Fruit fly (Drosophila melanogaster) whole organism, wandering third instar larva: ENCODE measurements around the gene bam.
A peak's percentile ranks its signal among the peaks of the same experiment; 100 is the strongest.

Source experiments
- Abd-B ChIP-seq: fragments of >200 bp; optimal IDR thresholded peaks from 2 replicates; lab custom pipeline; 2017; ENCODE audit warnings: missing biosample characterization, missing genetic modification characterization
- CG32264 ChIP-seq: fragments of 200-800 bp; sonication (Bioruptor generic); optimal IDR thresholded peaks from 2 replicates; lab custom pipeline; 2016; ENCODE audit warnings: missing biosample characterization, missing genetic modification characterization
- CG9705 ChIP-seq: fragments of 200-800 bp; sonication (Bioruptor generic); optimal IDR thresholded peaks from 2 replicates; lab custom pipeline; 2018; ENCODE audit warnings: missing biosample characterization, mild to moderate bottlenecking, missing genetic modification characterization
- CrebA ChIP-seq: fragments of 200-800 bp; sonication (Bioruptor generic); optimal IDR thresholded peaks from 2 replicates; lab custom pipeline; 2016; ENCODE audit warnings: missing biosample characterization, mild to moderate bottlenecking, missing genetic modification characterization, borderline replicate concordance
- Dfd ChIP-seq: fragments of >200 bp; optimal IDR thresholded peaks from 2 replicates; lab custom pipeline; 2017; ENCODE audit warnings: missing biosample characterization, missing genetic modification characterization
- Dif ChIP-seq: fragments of 200-275, 200-300 bp; sonication (Bioruptor generic); optimal IDR thresholded peaks from 2 replicates; lab custom pipeline; 2018; ENCODE audit warnings: missing biosample characterization, missing genetic modification characterization; ENCODE audit not compliant: partially characterized antibody
- GATAd ChIP-seq: sonication (Bioruptor generic); optimal IDR thresholded peaks from 2 replicates; lab custom pipeline; 2016; ENCODE audit warnings: missing biosample characterization, missing genetic modification characterization
- HLH106 ChIP-seq: fragments of 200-800 bp; optimal IDR thresholded peaks from 3 replicates; lab custom pipeline; 2019; ENCODE audit warnings: missing biosample characterization, mild to moderate bottlenecking, missing genetic modification characterization, moderate library complexity
- Hnf4 ChIP-seq: fragments of 200-800 bp; sonication (Bioruptor generic); optimal IDR thresholded peaks from 2 replicates; lab custom pipeline; 2016; ENCODE audit warnings: missing biosample characterization, mild to moderate bottlenecking, missing genetic modification characterization
- Hr78 ChIP-seq: fragments of >200 bp; optimal IDR thresholded peaks from 2 replicates; lab custom pipeline; 2017; ENCODE audit warnings: missing biosample characterization, missing genetic modification characterization
- Hr83 ChIP-seq: fragments of 200-300 bp; sonication (Bioruptor generic); optimal IDR thresholded peaks from 2 replicates; lab custom pipeline; 2016; ENCODE audit warnings: missing biosample characterization, mild to moderate bottlenecking, missing genetic modification characterization, moderate library complexity; ENCODE audit not compliant: poor library complexity, severe bottlenecking
- Jra ChIP-seq: sonication (Bioruptor generic); optimal IDR thresholded peaks from 2 replicates; lab custom pipeline; 2016; ENCODE audit warnings: missing biosample characterization, missing genetic modification characterization
- Mio ChIP-seq: sonication (Bioruptor generic); optimal IDR thresholded peaks from 2 replicates; lab custom pipeline; 2016; ENCODE audit warnings: missing biosample characterization, missing genetic modification characterization
- Myc ChIP-seq: fragments of >200 bp; optimal IDR thresholded peaks from 2 replicates; lab custom pipeline; 2017
- N ChIP-seq: fragments of >200 bp; optimal IDR thresholded peaks from 2 replicates; lab custom pipeline; 2018; ENCODE audit warnings: missing biosample characterization, missing external identifiers, missing genetic modification characterization
- OdsH ChIP-seq: fragments of 200-800 bp; sonication (Bioruptor generic); optimal IDR thresholded peaks from 2 replicates; lab custom pipeline; 2016; ENCODE audit warnings: missing biosample characterization, mild to moderate bottlenecking, missing genetic modification characterization
- Rel ChIP-seq, 2 experiments: fragments of 200-800 bp; sonication (Bioruptor generic) in 1 of 2; optimal IDR thresholded peaks; 2 replicates in 1 of 2; 3 replicates in 1 of 2; lab custom pipeline; 2016 to 2019; ENCODE audit warnings: mild to moderate bottlenecking in 2 of 2, missing biosample characterization in 2 of 2, missing genetic modification characterization in 2 of 2, moderate library complexity in 1 of 2
- Sp1 ChIP-seq: fragments of 200-800 bp; sonication (Bioruptor generic); optimal IDR thresholded peaks from 3 replicates; lab custom pipeline; 2019; ENCODE audit warnings: missing biosample characterization, mild to moderate bottlenecking, missing genetic modification characterization, moderate library complexity
- Vsx2 ChIP-seq: fragments of 200-300, 225-300 bp; sonication (Bioruptor generic); optimal IDR thresholded peaks from 2 replicates; lab custom pipeline; 2018; ENCODE audit warnings: missing biosample characterization, missing genetic modification characterization; ENCODE audit not compliant: partially characterized antibody
- br ChIP-seq: fragments of 200-800 bp; sonication (Bioruptor generic); optimal IDR thresholded peaks from 2 replicates; lab custom pipeline; 2016; ENCODE audit warnings: missing biosample characterization, missing genetic modification characterization
- brk ChIP-seq: fragments of 200-800 bp; sonication (Bioruptor generic); optimal IDR thresholded peaks from 2 replicates; lab custom pipeline; 2016; ENCODE audit warnings: missing biosample characterization, mild to moderate bottlenecking, missing genetic modification characterization
- dl ChIP-seq, 2 experiments: fragments of 175-275, 200-275 bp in 1 of 2; fragments of 200-275 bp in 1 of 2; sonication (Bioruptor generic); optimal IDR thresholded peaks; lab custom pipeline; 2018; ENCODE audit warnings: mild to moderate bottlenecking in 2 of 2, missing biosample characterization in 2 of 2, missing genetic modification characterization in 2 of 2, moderate library complexity in 2 of 2; ENCODE audit not compliant: partially characterized antibody in 2 of 2, insufficient read depth in 1 of 2
- dmrt93B ChIP-seq: fragments of 200-800 bp; sonication (Bioruptor generic); optimal IDR thresholded peaks from 2 replicates; lab custom pipeline; 2018; ENCODE audit warnings: missing biosample characterization, mild to moderate bottlenecking, missing genetic modification characterization
- dsf ChIP-seq: sonication (Bioruptor generic); optimal IDR thresholded peaks from 2 replicates; lab custom pipeline; 2016; ENCODE audit warnings: missing biosample characterization, missing genetic modification characterization, borderline replicate concordance
- ey ChIP-seq: fragments of 200-800 bp; sonication (Bioruptor generic); optimal IDR thresholded peaks from 2 replicates; lab custom pipeline; 2016; ENCODE audit warnings: missing biosample characterization, missing genetic modification characterization
- foxo ChIP-seq, 2 experiments: fragments of 200-800 bp; sonication (Bioruptor generic); optimal IDR thresholded peaks; 2 replicates in 1 of 2; 3 replicates in 1 of 2; lab custom pipeline; 2016 to 2017; ENCODE audit warnings: missing biosample characterization in 2 of 2, missing genetic modification characterization in 2 of 2
- fru ChIP-seq: fragments of 200-800 bp; sonication (Bioruptor generic); optimal IDR thresholded peaks from 3 replicates; lab custom pipeline; 2016; ENCODE audit warnings: missing biosample characterization, mild to moderate bottlenecking, missing genetic modification characterization
- h ChIP-seq: fragments of 200-800 bp; sonication (Bioruptor generic); optimal IDR thresholded peaks from 3 replicates; lab custom pipeline; 2016; ENCODE audit warnings: missing biosample characterization, mild to moderate bottlenecking, missing genetic modification characterization
- jim ChIP-seq: fragments of 175-275, 200-325 bp; sonication (Bioruptor generic); optimal IDR thresholded peaks from 2 replicates; lab custom pipeline; 2016; ENCODE audit warnings: missing biosample characterization, mild to moderate bottlenecking, missing genetic modification characterization
- lola ChIP-seq: fragments of >200 bp; optimal IDR thresholded peaks from 2 replicates; lab custom pipeline; 2017; ENCODE audit warnings: missing biosample characterization, missing genetic modification characterization
- pan ChIP-seq: fragments of >200 bp; optimal IDR thresholded peaks from 2 replicates; lab custom pipeline; 2017
- psq ChIP-seq: fragments of 200-800 bp; sonication (Bioruptor generic); optimal IDR thresholded peaks from 3 replicates; lab custom pipeline; 2017; ENCODE audit warnings: missing biosample characterization, mild to moderate bottlenecking, missing genetic modification characterization, moderate library complexity
- rgr ChIP-seq: fragments of 200-800 bp; sonication (Bioruptor generic); optimal IDR thresholded peaks from 3 replicates; lab custom pipeline; 2016; ENCODE audit warnings: missing biosample characterization, mild to moderate bottlenecking, missing genetic modification characterization
- sage ChIP-seq: fragments of 200-800 bp; sonication (Bioruptor generic); optimal IDR thresholded peaks from 2 replicates; lab custom pipeline; 2016; ENCODE audit warnings: missing biosample characterization, mild to moderate bottlenecking, missing genetic modification characterization
- sv ChIP-seq: fragments of 200-800 bp; sonication (Bioruptor generic); optimal IDR thresholded peaks from 3 replicates; lab custom pipeline; 2016; ENCODE audit warnings: missing biosample characterization, missing genetic modification characterization
- tai ChIP-seq: sonication (Bioruptor generic); optimal IDR thresholded peaks from 2 replicates; lab custom pipeline; 2016; ENCODE audit warnings: missing biosample characterization, missing genetic modification characterization
- usp ChIP-seq: fragments of >200 bp; optimal IDR thresholded peaks from 2 replicates; lab custom pipeline; 2017; ENCODE audit warnings: missing biosample characterization, missing genetic modification characterization
- woc ChIP-seq: sonication (Bioruptor generic); optimal IDR thresholded peaks from 2 replicates; lab custom pipeline; 2016; ENCODE audit warnings: missing biosample characterization, mild to moderate bottlenecking, missing genetic modification characterization

bam gene

DNA sequence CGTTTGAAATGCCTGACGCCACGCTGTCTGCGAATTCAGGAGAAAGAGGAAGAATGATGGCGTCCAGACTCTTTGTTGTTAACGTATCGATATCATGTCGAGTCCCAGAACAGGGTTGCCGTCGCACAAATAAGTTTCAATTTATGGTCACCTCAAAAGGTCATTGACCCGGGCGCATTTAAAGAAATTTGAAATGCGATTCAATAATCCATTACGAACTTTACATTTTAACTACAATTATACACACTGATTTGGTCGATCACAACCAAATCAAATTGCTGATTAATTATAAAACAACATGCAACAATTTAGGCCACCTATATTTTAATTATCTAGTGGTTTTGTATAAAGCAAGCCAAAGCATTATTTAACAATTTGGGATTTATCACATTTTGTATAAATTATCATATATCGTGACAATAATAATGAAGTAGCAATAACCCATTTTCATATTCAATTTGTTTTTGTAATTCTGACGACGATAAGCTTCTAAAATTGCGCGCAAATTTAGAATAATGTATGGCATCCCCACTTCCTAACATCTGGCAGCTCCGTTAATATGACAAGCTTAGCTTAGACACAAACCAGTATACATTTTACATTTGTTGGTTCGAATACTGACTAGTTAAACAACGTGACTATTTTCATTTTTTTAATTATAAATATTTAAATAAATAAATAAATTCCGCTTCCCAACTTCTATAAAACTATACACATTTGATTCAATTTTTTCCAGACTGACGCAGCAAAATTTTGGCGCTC lies at the start of gene bam:
bam (minus strand) TSS at position 58 of the 762 bp plus-strand sequence.
- no peak for TF ChIP-seq br (GFP tag; lab: Kevin White, UChicago)
- no peak for TF ChIP-seq Rel (GFP tag; optimal IDR thresholded peaks at IDR 0.05; lab: Kevin White, UChicago)
- TF ChIP-seq Rel (tag; optimal IDR thresholded peaks at IDR 0.05; lab: Kevin White, UChicago): peak; percentile 77
- peak; percentile 51 for TF ChIP-seq Myc

- TF ChIP-seq N (GFP tag; lab: Kevin White, UChicago) (no peak), lola (no peak), dsf (GFP tag; lab: Kevin White, UChicago) (no peak), GATAd (no peak), jim (GFP tag; lab: Kevin White, UChicago) (no peak), dmrt93B (GFP tag; lab: Kevin White, UChicago) (no peak), Vsx2 (GFP tag; lab: Kevin White, UChicago) (no peak), tai (GFP tag; lab: Kevin White, UChicago) (no peak), sv (GFP tag; lab: Kevin White, UChicago) (no peak), ey (GFP tag; lab: Kevin White, UChicago) (no peak), Myc (no peak), h (GFP tag; lab: Kevin White, UChicago) (peak; percentile 64), pan (no peak), CG32264 (GFP tag; lab: Kevin White, UChicago) (no peak), Dfd (no peak), Dif (GFP tag; lab: Kevin White, UChicago) (no peak), sage (GFP tag; lab: Kevin White, UChicago) (peak; percentile 67), rgr (peak; percentile 21), HLH106 (tag; lab: Kevin White, UChicago) (no peak), Jra (GFP tag; lab: Kevin White, UChicago) (no peak), Hr78 (GFP tag; lab: Kevin White, UChicago) (no peak), Mio (GFP tag; lab: Kevin White, UChicago) (no peak), Rel (GFP tag; optimal IDR thresholded peaks at IDR 0.05; lab: Kevin White, UChicago) (peak; percentile 85), Rel (tag; optimal IDR thresholded peaks at IDR 0.05; lab: Kevin White, UChicago) (no peak), usp (GFP tag; lab: Kevin White, UChicago) (no peak), psq (GFP tag; lab: Kevin White, UChicago) (no peak), brk (GFP tag; lab: Kevin White, UChicago) (peak; percentile 74), dl (GFP tag; optimal IDR thresholded peaks at IDR 0.05; lab: Kevin White, UChicago; ENCODE audit: insufficient read depth in 1 of 2, partially characterized antibody in 2 of 2) (no peak), CG9705 (GFP tag; lab: Kevin White, UChicago) (no peak), fru (no peak), Hnf4 (GFP tag; lab: Kevin White, UChicago) (no peak), br (GFP tag; lab: Kevin White, UChicago) (no peak), CrebA (GFP tag; lab: Kevin White, UChicago) (peak; percentile 93), Abd-B (GFP tag; lab: Kevin White, UChicago) (no peak), OdsH (GFP tag; lab: Kevin White, UChicago) (peak; percentile 16), Sp1 (no peak), foxo (GFP tag; optimal IDR thresholded peaks at IDR 0.05; lab: Kevin White, UChicago) (no peak), Hr83 (GFP tag; lab: Kevin White, UChicago) (no peak), woc (no peak)
Measured at dm6 chr3R:25292864-25293284, 48.0 kb upstream of the bam start, which contains the start of gene CG31098. CG31098 (minus strand) TSS chr3R:25292977.
